Fruit fly (Drosophila melanogaster) Kc167 (cell line): ENCODE results near the gene Fbp2.

Source experiments
- insv ChIP-seq: fragments of >200 bp; optimal IDR thresholded peaks from 3 replicates; lab custom pipeline; 2018; ENCODE audit warnings: missing external identifiers
- psq ChIP-seq: fragments of >200 bp; optimal IDR thresholded peaks from 2 replicates; lab custom pipeline; 2017; ENCODE audit warnings: missing external identifiers
- ttk ChIP-seq: sonication (Bioruptor generic); optimal IDR thresholded peaks from 2 replicates; lab custom pipeline; 2017; ENCODE audit warnings: missing external identifiers

- no peak for TF ChIP-seq insv (lab: Kevin White, UChicago)
- TF ChIP-seq ttk (lab: Kevin White, UChicago): no peak
- TF ChIP-seq psq: no peak
These were observed 31.3 kb downstream of the Fbp2 start for dm6 chr2L:9457865-9458264.
